Worm (Caenorhabditis elegans): ENCODE measurements around the gene C33B4.4.

DNA sequence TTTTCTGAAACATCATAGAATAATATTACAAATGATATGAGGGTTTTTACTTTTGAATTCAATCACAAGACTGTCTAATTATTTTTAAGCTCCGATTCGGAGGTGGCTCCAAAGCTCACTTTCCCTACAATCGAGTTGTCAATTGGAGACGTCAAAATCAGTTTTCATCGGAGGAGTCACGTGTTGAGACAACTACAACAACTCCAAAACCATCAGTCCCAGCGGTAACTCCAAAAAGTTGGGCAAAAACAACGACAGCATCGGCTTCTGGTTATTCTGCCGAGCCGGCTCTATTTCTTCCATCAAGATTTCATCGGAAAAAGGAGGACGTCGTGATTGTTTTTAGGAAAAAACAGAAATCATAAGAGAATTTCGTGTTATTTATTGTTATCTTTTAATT is 857 bp upstream of the C33B4.4 start:
- TF ChIP-seq ZK546.5 (tag; optimal IDR thresholded peaks at IDR 0.05) (no peak), ztf-7 (tag; optimal IDR thresholded peaks at IDR 0.05) (no peak), vab-7 (GFP tag; IDR thresholded peaks at IDR 0.05) (no peak)

Measured in whole organism, L4 larva.